Fruit fly (Drosophila melanogaster): Measurements from ENCODE around the gene CG15747.

The CG15747 gene

dm6 chrX:13310764-13311163, 27.4 kb upstream of the CG15747 start (continued):
- TF ChIP-seq CG15011 (GFP tag; optimal IDR thresholded peaks at IDR 0.05): no peak
- TF ChIP-seq pnt (GFP tag; optimal IDR thresholded peaks at IDR 0.05): no peak
- no peak for TF ChIP-seq CG2875 (GFP tag; optimal IDR thresholded peaks at IDR 0.05)
- TF ChIP-seq run (tag; optimal IDR thresholded peaks at IDR 0.05): no peak
- no peak for TF ChIP-seq lola (GFP tag; optimal IDR thresholded peaks at IDR 0.05)
- no peak for TF ChIP-seq Dek (tag; optimal IDR thresholded peaks at IDR 0.05)
- TF ChIP-seq bab2 (GFP tag; optimal IDR thresholded peaks at IDR 0.05): no peak
- no peak for TF ChIP-seq dysf (GFP tag; IDR thresholded peaks at IDR 0.05)
- no peak for TF ChIP-seq CG16815 (GFP tag; optimal IDR thresholded peaks at IDR 0.05)
- no peak for TF ChIP-seq CG7745 (tag; optimal IDR thresholded peaks at IDR 0.05)
- TF ChIP-seq CG4820 (GFP tag; optimal IDR thresholded peaks at IDR 0.05): no peak
- TF ChIP-seq Dbx (GFP tag; IDR thresholded peaks at IDR 0.05): 0 out of 3 replicates have a peak, but pooled peaks have one; percentile 34
- TF ChIP-seq sob (GFP tag; IDR thresholded peaks at IDR 0.05): no peak
- TF ChIP-seq CG10431 (GFP tag; optimal IDR thresholded peaks at IDR 0.05): no peak
- TF ChIP-seq CG10543 (GFP tag; optimal IDR thresholded peaks at IDR 0.05): peak; percentile 81
- TF ChIP-seq vnd (GFP tag; IDR thresholded peaks at IDR 0.05; ENCODE audit: partially characterized antibody): no peak
- no peak for TF ChIP-seq CG16863 (GFP tag; optimal IDR thresholded peaks at IDR 0.05)
- peak; percentile 70 for TF ChIP-seq mirr (GFP tag; optimal IDR thresholded peaks at IDR 0.05)
- TF ChIP-seq pfk (GFP tag; optimal IDR thresholded peaks at IDR 0.05): peak; percentile 17
- TF ChIP-seq CG14860 (GFP tag; IDR thresholded peaks at IDR 0.05; ENCODE audit: partially characterized antibody): no peak
- TF ChIP-seq CG10654 (GFP tag; optimal IDR thresholded peaks at IDR 0.05): no peak
- no peak for TF ChIP-seq CG12155 (GFP tag; optimal IDR thresholded peaks at IDR 0.05)
- TF ChIP-seq disco-r (GFP tag; optimal IDR thresholded peaks at IDR 0.05): no peak
- peak; percentile 72; the same call in 1 of the 4 replicates for TF ChIP-seq chinmo (GFP tag; IDR thresholded peaks at IDR 0.05; ENCODE audit: partially characterized antibody)
- TF ChIP-seq gcm (GFP tag; optimal IDR thresholded peaks at IDR 0.05): no peak
- TF ChIP-seq CG3995 (GFP tag; optimal IDR thresholded peaks at IDR 0.05): no peak
- TF ChIP-seq row (GFP tag; IDR thresholded peaks at IDR 0.05): no peak
- no peak for TF ChIP-seq fd102C (GFP tag; optimal IDR thresholded peaks at IDR 0.05)
- TF ChIP-seq Kr (GFP tag; optimal IDR thresholded peaks at IDR 0.05): no peak
- TF ChIP-seq CG9437 (GFP tag; optimal IDR thresholded peaks at IDR 0.05): no peak
- TF ChIP-seq eyg (GFP tag; optimal IDR thresholded peaks at IDR 0.05): no peak
- TF ChIP-seq tap (tag; optimal IDR thresholded peaks at IDR 0.05): no peak
- no peak for TF ChIP-seq unpg (GFP tag; optimal IDR thresholded peaks at IDR 0.05)
- peak; percentile 26 for TF ChIP-seq Hmr (GFP tag; optimal IDR thresholded peaks at IDR 0.05)
- no peak for TF ChIP-seq dm (GFP tag; optimal IDR thresholded peaks at IDR 0.05)
- TF ChIP-seq CG9932 (GFP tag; IDR thresholded peaks at IDR 0.05): peak; percentile 23; the same call in 1 of the 2 replicates

dm6 chrX:13312200-13312599, 25.9 kb upstream of the CG15747 start:
- TF ChIP-seq lbe (GFP tag; optimal IDR thresholded peaks at IDR 0.05) (peak; percentile 2), ATbp (GFP tag; optimal IDR thresholded peaks at IDR 0.05) (no peak), Hr78 (GFP tag; optimal IDR thresholded peaks at IDR 0.05) (no peak), pan (optimal IDR thresholded peaks at IDR 0.05) (no peak), pan (GFP tag; optimal IDR thresholded peaks at IDR 0.05 in 1 of 2, IDR thresholded peaks at IDR 0.05 in 1 of 2) (no peak), gem (tag; optimal IDR thresholded peaks at IDR 0.05) (peak; percentile 32), Blimp-1 (GFP tag; optimal IDR thresholded peaks at IDR 0.05) (peak; percentile 8), tgo (GFP tag; IDR thresholded peaks at IDR 0.05) (no peak), bsh (GFP tag; optimal IDR thresholded peaks at IDR 0.05) (peak in 1 of 2 experiments; percentile 34), cwo (GFP tag; optimal IDR thresholded peaks at IDR 0.05) (no peak), Drgx (GFP tag; IDR thresholded peaks at IDR 0.05) (peak; percentile 68), bbx (GFP tag; IDR thresholded peaks at IDR 0.05; ENCODE audit: partially characterized antibody) (no peak), ap (GFP tag; IDR thresholded peaks at IDR 0.05) (no peak), Jarid2 (GFP tag; optimal IDR thresholded peaks at IDR 0.05) (no peak), crol (GFP tag; IDR thresholded peaks at IDR 0.05) (peak; percentile 21; the same call in 1 of the 2 replicates), nom (GFP tag; optimal IDR thresholded peaks at IDR 0.05) (peak; percentile 24)
